Worm (Caenorhabditis elegans) whole organism, mixed stage, embryonic: Measurements from ENCODE around the gene ZK177.12.

Experiments used
- M03D4.4 ChIP-seq: sonication (generic microtip); optimal IDR thresholded peaks from 2 replicates; lab custom pipeline; 2017; ENCODE audit warnings: mild to moderate bottlenecking, missing genetic modification characterization, missing compliant biosample characterization
- bed-3 ChIP-seq: fragments of 200-800 bp; sonication (Bioruptor generic); optimal IDR thresholded peaks from 3 replicates; lab custom pipeline; 2018; ENCODE audit warnings: mild to moderate bottlenecking, missing genetic modification characterization, moderate library complexity, missing compliant biosample characterization
- blmp-1 ChIP-seq: fragments of 150-350 bp; optimal IDR thresholded peaks from 2 replicates; lab custom pipeline; 2014; ENCODE audit warnings: missing biosample characterization, missing genetic modification characterization
- ceh-39 ChIP-seq: fragments of 150-350 bp; optimal IDR thresholded peaks from 2 replicates; lab custom pipeline; 2014; ENCODE audit warnings: missing biosample characterization, missing genetic modification characterization
- ceh-43 ChIP-seq: fragments of 200-800 bp; sonication (Bioruptor generic); optimal IDR thresholded peaks from 2 replicates; lab custom pipeline; 2018; ENCODE audit warnings: mild to moderate bottlenecking, missing genetic modification characterization, moderate library complexity, missing compliant biosample characterization
- ceh-83 ChIP-seq: fragments of 200-800 bp; sonication (Bioruptor generic); optimal IDR thresholded peaks from 2 replicates; lab custom pipeline; 2018; ENCODE audit warnings: mild to moderate bottlenecking, missing genetic modification characterization, missing compliant biosample characterization
- ces-1 ChIP-seq: fragments of 150-350 bp; optimal IDR thresholded peaks from 2 replicates; lab custom pipeline; 2014; ENCODE audit warnings: missing biosample characterization, missing genetic modification reagents, missing genetic modification characterization
- drap-1 ChIP-seq: fragments of 200-800 bp; sonication (Bioruptor generic); optimal IDR thresholded peaks from 3 replicates; lab custom pipeline; 2018; ENCODE audit warnings: mild to moderate bottlenecking, missing genetic modification characterization, missing compliant biosample characterization
- elt-3 ChIP-seq: fragments of 150-350 bp; optimal IDR thresholded peaks from 2 replicates; lab custom pipeline; 2014; ENCODE audit warnings: missing biosample characterization, missing genetic modification characterization
- flh-1 ChIP-seq: fragments of 200-800 bp; sonication (Bioruptor generic); optimal IDR thresholded peaks from 2 replicates; lab custom pipeline; 2018; ENCODE audit warnings: mild to moderate bottlenecking, missing genetic modification characterization, moderate library complexity, missing compliant biosample characterization
- ham-2 ChIP-seq: fragments of 200-800 bp; sonication (Bioruptor generic); optimal IDR thresholded peaks from 2 replicates; lab custom pipeline; 2018; ENCODE audit warnings: mild to moderate bottlenecking, missing genetic modification characterization, missing compliant biosample characterization
- hlh-1 ChIP-seq: fragments of 150-350 bp; optimal IDR thresholded peaks from 2 replicates; lab custom pipeline; 2014; ENCODE audit warnings: missing biosample characterization, missing genetic modification reagents, missing genetic modification characterization
- lin-13 ChIP-seq: fragments of 150-350 bp; optimal IDR thresholded peaks from 2 replicates; lab custom pipeline; 2014; ENCODE audit warnings: missing biosample characterization, missing genetic modification characterization
- mab-5 ChIP-seq: fragments of 150-350 bp; optimal IDR thresholded peaks from 2 replicates; lab custom pipeline; 2014; ENCODE audit warnings: missing biosample characterization, missing genetic modification characterization
- mep-1 ChIP-seq: fragments of 150-350 bp; optimal IDR thresholded peaks from 2 replicates; lab custom pipeline; 2017; ENCODE audit warnings: missing biosample characterization, missing genetic modification reagents, missing genetic modification characterization, inconsistent platforms
- mls-2 ChIP-seq: sonication (generic microtip); optimal IDR thresholded peaks from 2 replicates; lab custom pipeline; 2016; ENCODE audit warnings: mild to moderate bottlenecking, missing genetic modification characterization, moderate library complexity, missing compliant biosample characterization
- nhr-2 ChIP-seq: fragments of 150-350 bp; optimal IDR thresholded peaks from 2 replicates; lab custom pipeline; 2014; ENCODE audit warnings: missing biosample characterization, missing genetic modification characterization
- nhr-237 ChIP-seq: fragments of 150-350 bp; optimal IDR thresholded peaks from 2 replicates; lab custom pipeline; 2014; ENCODE audit warnings: missing biosample characterization, missing genetic modification characterization
- nhr-28 ChIP-seq: fragments of 150-350 bp; optimal IDR thresholded peaks from 2 replicates; lab custom pipeline; 2014; ENCODE audit warnings: missing biosample characterization, missing genetic modification characterization
- nhr-76 ChIP-seq: sonication (generic microtip); optimal IDR thresholded peaks from 2 replicates; lab custom pipeline; 2017; ENCODE audit warnings: missing biosample characterization, missing genetic modification characterization
- pha-4 ChIP-seq: fragments of 150-350 bp; optimal IDR thresholded peaks from 2 replicates; lab custom pipeline; 2018; ENCODE audit warnings: missing biosample characterization, missing genetic modification reagents, missing genetic modification characterization
- sem-2 ChIP-seq: fragments of 200-800 bp; sonication (Bioruptor generic); optimal IDR thresholded peaks from 2 replicates; lab custom pipeline; 2018; ENCODE audit warnings: mild to moderate bottlenecking, missing genetic modification characterization, missing compliant biosample characterization
- snpc-4 ChIP-seq: fragments of 150-350 bp; optimal IDR thresholded peaks from 2 replicates; lab custom pipeline; 2014; ENCODE audit warnings: missing biosample characterization, missing genetic modification characterization
- sptf-1 ChIP-seq: sonication (generic microtip); optimal IDR thresholded peaks from 2 replicates; lab custom pipeline; 2017; ENCODE audit warnings: mild to moderate bottlenecking, missing genetic modification characterization, moderate library complexity, missing compliant biosample characterization
- tbx-8 ChIP-seq: fragments of 200-800 bp; sonication (Bioruptor generic); optimal IDR thresholded peaks from 2 replicates; lab custom pipeline; 2018; ENCODE audit warnings: mild to moderate bottlenecking, missing genetic modification characterization, moderate library complexity, missing compliant biosample characterization
- unc-120 ChIP-seq: sonication (generic microtip); optimal IDR thresholded peaks from 2 replicates; lab custom pipeline; 2017; ENCODE audit warnings: missing genetic modification characterization, missing compliant biosample characterization; ENCODE audit not compliant: poor library complexity, severe bottlenecking
- unc-39 ChIP-seq: fragments of 150-350 bp; optimal IDR thresholded peaks from 2 replicates; lab custom pipeline; 2014; ENCODE audit warnings: missing biosample characterization, missing genetic modification characterization
- unc-62 ChIP-seq: fragments of 150-350 bp; optimal IDR thresholded peaks from 2 replicates; lab custom pipeline; 2014; ENCODE audit warnings: missing biosample characterization, missing genetic modification reagents, missing genetic modification characterization
- ztf-11 ChIP-seq: fragments of 150-350 bp; optimal IDR thresholded peaks from 2 replicates; lab custom pipeline; 2014; ENCODE audit warnings: missing biosample characterization, missing genetic modification characterization

The ZK177.12 gene

ce11 chrII:5549746-5550145 is 28.2 kb downstream of the ZK177.12 start, which contains the start of gene C17C3.6:
TSS of gene C17C3.6 (plus strand) at chrII:5550046.
- TF ChIP-seq ces-1 (GFP tag; lab: Kevin White, UChicago), result no peak
- TF ChIP-seq ztf-11, result no peak
- TF ChIP-seq tbx-8 (GFP tag; lab: Kevin White, UChicago), result no peak
- no peak for TF ChIP-seq ceh-39 (tag; lab: Kevin White, UChicago)
- no peak for TF ChIP-seq flh-1 (GFP tag; lab: Kevin White, UChicago)
- TF ChIP-seq nhr-2, result no peak
- no peak for TF ChIP-seq ham-2

ce11 chrII:5551517-5551916 is 30.0 kb downstream of the ZK177.12 start, which contains the start of gene C17C3.5:
TSS of gene C17C3.5 (plus strand) at chrII:5551817.
- TF ChIP-seq sptf-1 (tag; lab: Kevin White, UChicago), result no peak
- TF ChIP-seq nhr-2, result no peak
- TF ChIP-seq, all 35 proteins: peak for 0

- TF ChIP-seq lin-13 (tag; lab: Kevin White, UChicago) (no peak), pha-4 (tag; lab: Kevin White, UChicago) (no peak), blmp-1 (tag; lab: Kevin White, UChicago) (no peak), sem-2 (no peak), nhr-28 (tag; lab: Kevin White, UChicago) (no peak), hlh-1 (tag; lab: Kevin White, UChicago) (no peak), ztf-11 (no peak), tbx-8 (GFP tag; lab: Kevin White, UChicago) (no peak), drap-1 (no peak), nhr-76 (tag; lab: Kevin White, UChicago) (no peak), sptf-1 (tag; lab: Kevin White, UChicago) (no peak), flh-1 (GFP tag; lab: Kevin White, UChicago) (no peak), ceh-39 (tag; lab: Kevin White, UChicago) (no peak), ces-1 (GFP tag; lab: Kevin White, UChicago) (no peak), ceh-43 (no peak)
Observed at ce11 chrII:5553531-5553930, 32.0 kb downstream of the ZK177.12 start.

- TF ChIP-seq unc-39 (tag; lab: Kevin White, UChicago) (no peak), mab-5 (no peak), ceh-39 (tag; lab: Kevin White, UChicago) (no peak), sptf-1 (tag; lab: Kevin White, UChicago) (no peak), unc-120 (tag; lab: Kevin White, UChicago) (no peak), ceh-83 (GFP tag; lab: Kevin White, UChicago) (no peak), M03D4.4 (tag; lab: Kevin White, UChicago) (no peak), bed-3 (GFP tag; lab: Kevin White, UChicago) (no peak), nhr-237 (tag; lab: Kevin White, UChicago) (no peak), snpc-4 (no peak), drap-1 (no peak), flh-1 (GFP tag; lab: Kevin White, UChicago) (no peak), pha-4 (tag; lab: Kevin White, UChicago) (no peak), tbx-8 (GFP tag; lab: Kevin White, UChicago) (no peak), ztf-11 (no peak), unc-62 (no peak)
Observed at ce11 chrII:5554317-5554716, 32.8 kb downstream of the ZK177.12 start, which contains the start of gene ins-12. TSS of gene ins-12 (plus strand) at chrII:5554617.

ce11 chrII:5554788-5555187 is 33.3 kb downstream of the ZK177.12 start:
- TF ChIP-seq mep-1, result no peak
- TF ChIP-seq unc-39 (tag; lab: Kevin White, UChicago), result no peak
- no peak for TF ChIP-seq mls-2
- TF ChIP-seq hlh-1 (tag; lab: Kevin White, UChicago), result no peak
- TF ChIP-seq bed-3 (GFP tag; lab: Kevin White, UChicago), result no peak
- no peak for TF ChIP-seq nhr-2
- TF ChIP-seq, all 35 proteins: peak for 0

- TF ChIP-seq mep-1 (no peak), unc-62 (no peak), ceh-39 (tag; lab: Kevin White, UChicago) (no peak), blmp-1 (tag; lab: Kevin White, UChicago) (no peak), ces-1 (GFP tag; lab: Kevin White, UChicago) (no peak), unc-39 (tag; lab: Kevin White, UChicago) (no peak), sem-2 (no peak), drap-1 (no peak), elt-3 (tag; lab: Kevin White, UChicago) (no peak), nhr-28 (tag; lab: Kevin White, UChicago) (no peak), nhr-2 (no peak)
Observed at ce11 chrII:5555522-5555921, 34.0 kb downstream of the ZK177.12 start.
